Worm (Caenorhabditis elegans) whole organism, young adult: ENCODE data around the gene F13E9.13.

Experiments used
- C06A6.2 ChIP-seq: fragments of 200-800 bp; sonication (Bioruptor generic); conservative IDR thresholded peaks from 2 replicates; pipeline ENCODE4 v1.3.6; 2022; ENCODE audit warnings: missing genetic modification characterization, missing compliant biosample characterization
- F37B4.10 ChIP-seq: fragments of 200-800 bp; sonication (Bioruptor generic); IDR thresholded peaks from 2 replicates; pipeline ENCODE4 v1.3.6; 2022; ENCODE audit warnings: missing genetic modification characterization, missing compliant biosample characterization
- F39B2.1 ChIP-seq: fragments of 200-800 bp; sonication (Bioruptor generic); IDR thresholded peaks from 2 replicates; pipeline ENCODE4 v1.3.6; 2022; ENCODE audit warnings: missing genetic modification reagents, missing genetic modification characterization, missing compliant biosample characterization
- F49E8.2 ChIP-seq: sonication (generic microtip); optimal IDR thresholded peaks from 3 replicates; lab custom pipeline; 2017; ENCODE audit warnings: missing genetic modification characterization, mild to moderate bottlenecking, missing compliant biosample characterization, antibody characterized with exemption, moderate library complexity; ENCODE audit not compliant: insufficient read depth
- F55B11.4 ChIP-seq: sonication (generic microtip); optimal IDR thresholded peaks from 2 replicates; lab custom pipeline; 2016; ENCODE audit warnings: missing compliant biosample characterization, missing genetic modification characterization, borderline replicate concordance; ENCODE audit not compliant: insufficient read depth
- T07F8.4 ChIP-seq: sonication (generic microtip); optimal IDR thresholded peaks from 2 replicates; lab custom pipeline; 2016; ENCODE audit warnings: mild to moderate bottlenecking, missing genetic modification characterization, moderate library complexity, missing compliant biosample characterization
- Y53G8AR.9 ChIP-seq: fragments of 200-800 bp; sonication (Bioruptor generic); conservative IDR thresholded peaks from 2 replicates; pipeline ENCODE4 v1.3.6; 2022; ENCODE audit warnings: missing genetic modification reagents, missing genetic modification characterization, missing compliant biosample characterization
- Y95B8A.8 ChIP-seq: fragments of 200-800 bp; sonication (Bioruptor generic); IDR thresholded peaks from 2 replicates; pipeline ENCODE4 v1.3.6; 2022; ENCODE audit warnings: missing genetic modification reagents, missing genetic modification characterization, missing compliant biosample characterization
- ZK185.1 ChIP-seq: sonication (generic microtip); optimal IDR thresholded peaks from 2 replicates; lab custom pipeline; 2016; ENCODE audit warnings: mild to moderate bottlenecking, missing genetic modification characterization, missing compliant biosample characterization; ENCODE audit not compliant: poor library complexity, severe bottlenecking
- ama-1 ChIP-seq, 3 experiments: fragments of 150-350 bp in 1 of 3; sonication (generic microtip) in 2 of 3; optimal IDR thresholded peaks; 2 replicates each; lab custom pipeline; 2014 to 2018; ENCODE audit warnings: missing biosample characterization in 2 of 3, missing genetic modification characterization in 2 of 3, missing genetic modification reagents in 2 of 3
- athp-1 ChIP-seq: sonication (generic microtip); optimal IDR thresholded peaks from 2 replicates; lab custom pipeline; 2017; ENCODE audit warnings: mild to moderate bottlenecking, missing genetic modification characterization, missing compliant biosample characterization
- attf-6 ChIP-seq: fragments of 200-800 bp; sonication (Bioruptor generic); IDR thresholded peaks from 2 replicates; pipeline ENCODE4 v1.3.6; 2022; ENCODE audit warnings: missing genetic modification reagents, missing genetic modification characterization, missing compliant biosample characterization
- bed-1 ChIP-seq: fragments of 200-800 bp; sonication (Bioruptor generic); IDR thresholded peaks from 2 replicates; pipeline ENCODE4 v1.3.6; 2022; ENCODE audit warnings: missing genetic modification reagents, missing genetic modification characterization, missing compliant biosample characterization
- bed-2 ChIP-seq: fragments of 200-800 bp; sonication (Bioruptor generic); IDR thresholded peaks from 2 replicates; pipeline ENCODE4 v1.3.6; 2022; ENCODE audit warnings: missing genetic modification reagents, missing genetic modification characterization, missing compliant biosample characterization
- ccch-3 ChIP-seq: fragments of 200-800 bp; sonication (Bioruptor generic); optimal IDR thresholded peaks from 2 replicates; lab custom pipeline; 2018; ENCODE audit warnings: mild to moderate bottlenecking, missing genetic modification characterization, missing compliant biosample characterization
- cebp-1 ChIP-seq, 2 experiments: fragments of 200-800 bp in 1 of 2; sonication (Bioruptor generic) in 1 of 2; sonication (generic microtip) in 1 of 2; IDR thresholded peaks in 1 of 2; optimal IDR thresholded peaks in 1 of 2; 2 replicates each; pipeline versions ENCODE4 v1.3.6 to Lab custom; 2017 to 2022; ENCODE audit warnings: missing compliant biosample characterization in 2 of 2, missing genetic modification characterization in 2 of 2, mild to moderate bottlenecking in 1 of 2, missing genetic modification reagents in 1 of 2, moderate library complexity in 1 of 2
- ceh-40 ChIP-seq: fragments of 200-800 bp; sonication (Bioruptor generic); IDR thresholded peaks from 2 replicates; pipeline ENCODE4 v1.3.6; 2022; ENCODE audit warnings: missing genetic modification characterization, missing compliant biosample characterization
- ceh-79 ChIP-seq: sonication (generic microtip); optimal IDR thresholded peaks from 2 replicates; lab custom pipeline; 2017; ENCODE audit warnings: mild to moderate bottlenecking, missing genetic modification characterization, missing compliant biosample characterization
- ceh-91 ChIP-seq: fragments of 200-800 bp; sonication (Bioruptor generic); IDR thresholded peaks from 2 replicates; pipeline ENCODE4 v1.3.6; 2022; ENCODE audit warnings: missing genetic modification reagents, missing genetic modification characterization, missing compliant biosample characterization
- die-1 ChIP-seq: sonication (generic microtip); optimal IDR thresholded peaks from 2 replicates; lab custom pipeline; 2016; ENCODE audit warnings: missing genotype, mild to moderate bottlenecking, missing genetic modification characterization, missing compliant biosample characterization
- dpff-1 ChIP-seq: sonication (generic microtip); optimal IDR thresholded peaks from 2 replicates; lab custom pipeline; 2017; ENCODE audit warnings: mild to moderate bottlenecking, missing genetic modification characterization, missing compliant biosample characterization
- egrh-3 ChIP-seq: fragments of 200-800 bp; sonication (Bioruptor generic); IDR thresholded peaks from 2 replicates; pipeline ENCODE4 v1.3.6; 2022; ENCODE audit warnings: missing genetic modification reagents, missing genetic modification characterization, missing compliant biosample characterization
- ets-4 ChIP-seq: fragments of 200-800 bp; sonication (Bioruptor generic); optimal IDR thresholded peaks from 2 replicates; lab custom pipeline; 2018; ENCODE audit warnings: mild to moderate bottlenecking, missing genetic modification characterization, missing compliant biosample characterization
- him-1 ChIP-seq: sonication (generic microtip); optimal IDR thresholded peaks from 2 replicates; lab custom pipeline; 2016; ENCODE audit warnings: missing genotype, missing genetic modification reagents, missing genetic modification characterization, missing compliant biosample characterization
- hlh-12 ChIP-seq: sonication (generic microtip); optimal IDR thresholded peaks from 2 replicates; lab custom pipeline; 2016; ENCODE audit warnings: missing genetic modification characterization, missing compliant biosample characterization
- hmg-20 ChIP-seq: fragments of 200-800 bp; sonication (Bioruptor generic); IDR thresholded peaks from 2 replicates; pipeline ENCODE4 v1.3.6; 2022; ENCODE audit warnings: missing genetic modification reagents, missing genetic modification characterization, missing compliant biosample characterization
- hrde-1 ChIP-seq: sonication (generic microtip); optimal IDR thresholded peaks from 2 replicates; lab custom pipeline; 2016; ENCODE audit warnings: missing genetic modification characterization, mild to moderate bottlenecking, missing compliant biosample characterization, moderate library complexity, missing genotype, missing genetic modification reagents, borderline replicate concordance
- lag-1 ChIP-seq: fragments of 200-800 bp; sonication (Bioruptor generic); IDR thresholded peaks from 2 replicates; pipeline ENCODE4 v1.3.6; 2022; ENCODE audit warnings: missing genetic modification reagents, missing genetic modification characterization, missing compliant biosample characterization
- lin-35 ChIP-seq, 3 experiments: fragments of 150-350 bp in 2 of 3; sonication (generic microtip) in 1 of 3; optimal IDR thresholded peaks; 2 replicates each; lab custom pipeline; 2014 to 2018; ENCODE audit warnings: missing biosample characterization in 3 of 3, missing genetic modification characterization in 3 of 3, missing genetic modification reagents in 3 of 3
- lin-40 ChIP-seq: sonication (generic microtip); optimal IDR thresholded peaks from 2 replicates; lab custom pipeline; 2016; ENCODE audit warnings: missing genetic modification characterization, mild to moderate bottlenecking, missing compliant biosample characterization, missing genotype, missing genetic modification reagents
- lin-54 ChIP-seq: fragments of 200-800 bp; sonication (Bioruptor generic); optimal IDR thresholded peaks from 2 replicates; lab custom pipeline; 2018; ENCODE audit warnings: mild to moderate bottlenecking, missing genetic modification characterization, missing compliant biosample characterization
- madf-10 ChIP-seq: sonication (generic microtip); optimal IDR thresholded peaks from 2 replicates; lab custom pipeline; 2016; ENCODE audit warnings: mild to moderate bottlenecking, missing genetic modification characterization, missing compliant biosample characterization
- madf-3 ChIP-seq: fragments of 200-800 bp; sonication (Bioruptor generic); IDR thresholded peaks from 2 replicates; pipeline ENCODE4 v1.3.6; 2022; ENCODE audit warnings: missing genetic modification reagents, missing genetic modification characterization, missing compliant biosample characterization
- madf-8 ChIP-seq: fragments of 200-800 bp; sonication (Bioruptor generic); conservative IDR thresholded peaks from 2 replicates; pipeline ENCODE4 v1.3.6; 2022; ENCODE audit warnings: missing genetic modification reagents, missing genetic modification characterization, missing compliant biosample characterization
- mes-4 ChIP-seq: sonication (generic microtip); optimal IDR thresholded peaks from 2 replicates; lab custom pipeline; 2016; ENCODE audit warnings: missing genotype, missing genetic modification characterization, missing compliant biosample characterization
- nfyb-1 ChIP-seq: fragments of 200-800 bp; sonication (Bioruptor generic); IDR thresholded peaks from 2 replicates; pipeline ENCODE4 v1.3.6; 2022; ENCODE audit warnings: missing genetic modification reagents, missing genetic modification characterization, missing compliant biosample characterization
- nhr-27 ChIP-seq: fragments of 200-800 bp; sonication (Bioruptor generic); optimal IDR thresholded peaks from 2 replicates; lab custom pipeline; 2018; ENCODE audit warnings: mild to moderate bottlenecking, missing genetic modification characterization, moderate library complexity, missing compliant biosample characterization
- rcor-1 ChIP-seq: fragments of 200-800 bp; sonication (Bioruptor generic); IDR thresholded peaks from 2 replicates; pipeline ENCODE4 v1.3.6; 2022; ENCODE audit warnings: missing genetic modification reagents, missing genetic modification characterization, missing compliant biosample characterization
- rec-8 ChIP-seq, 2 experiments: sonication (generic microtip); optimal IDR thresholded peaks; 2 replicates each; lab custom pipeline; 2016; ENCODE audit warnings: mild to moderate bottlenecking in 2 of 2, missing genetic modification characterization in 2 of 2, missing genetic modification reagents in 2 of 2, missing genotype in 2 of 2, missing biosample characterization in 1 of 2, missing compliant biosample characterization in 1 of 2, moderate library complexity in 1 of 2
- sea-2 ChIP-seq: fragments of 200-800 bp; sonication (Bioruptor generic); IDR thresholded peaks from 2 replicates; pipeline ENCODE4 v1.3.6; 2022; ENCODE audit warnings: missing genetic modification characterization, missing compliant biosample characterization
- snpc-1.3 ChIP-seq: sonication (generic microtip); optimal IDR thresholded peaks from 2 replicates; lab custom pipeline; 2017; ENCODE audit warnings: missing genetic modification characterization, mild to moderate bottlenecking, missing compliant biosample characterization, antibody characterized with exemption, moderate library complexity, missing genotype, missing genetic modification reagents; ENCODE audit not compliant: insufficient read depth
- snpc-3.4 ChIP-seq: sonication (generic microtip); optimal IDR thresholded peaks from 2 replicates; lab custom pipeline; 2017; ENCODE audit warnings: missing genetic modification characterization, mild to moderate bottlenecking, missing compliant biosample characterization, antibody characterized with exemption, moderate library complexity, missing genotype, missing genetic modification reagents
- tbx-9 ChIP-seq: sonication (generic microtip); optimal IDR thresholded peaks from 2 replicates; lab custom pipeline; 2016; ENCODE audit warnings: borderline replicate concordance, missing genetic modification characterization, inconsistent platforms, missing compliant biosample characterization
- tlf-1 ChIP-seq: fragments of 200-800 bp; sonication (Bioruptor generic); optimal IDR thresholded peaks from 2 replicates; lab custom pipeline; 2018; ENCODE audit warnings: mild to moderate bottlenecking, missing genetic modification characterization, missing compliant biosample characterization
- zim-3 ChIP-seq: sonication (generic microtip); optimal IDR thresholded peaks from 2 replicates; lab custom pipeline; 2017; ENCODE audit warnings: mild to moderate bottlenecking, missing genetic modification characterization, moderate library complexity, missing compliant biosample characterization
- ztf-18 ChIP-seq: sonication (generic microtip); optimal IDR thresholded peaks from 2 replicates; lab custom pipeline; 2016; ENCODE audit warnings: missing genotype, mild to moderate bottlenecking, missing genetic modification characterization, missing compliant biosample characterization
- ztf-26 ChIP-seq: sonication (generic microtip); optimal IDR thresholded peaks from 2 replicates; lab custom pipeline; 2017; ENCODE audit warnings: missing genetic modification characterization, missing compliant biosample characterization

F13E9.13 gene

ce11 chrIV:10842232-10842631, 39.1 kb upstream of the F13E9.13 start (continued):
- TF ChIP-seq die-1 (tag; lab: Kevin White, UChicago) = no peak
- TF ChIP-seq rec-8 (tag; optimal IDR thresholded peaks at IDR 0.05; lab: Kevin White, UChicago) = no peak
- TF ChIP-seq ama-1 (optimal IDR thresholded peaks at IDR 0.05; lab: Kevin White, UChicago) = no peak
- TF ChIP-seq ama-1 (GFP tag; optimal IDR thresholded peaks at IDR 0.05; lab: Kevin White, UChicago) = peak in 1 of 2 experiments; percentile 28
- TF ChIP-seq snpc-1.3 = no peak
- TF ChIP-seq tlf-1 = no peak
- TF ChIP-seq hmg-20 (GFP tag; lab: Robert Waterston, UW) = no peak
- TF ChIP-seq mes-4 (tag; lab: Kevin White, UChicago) = no peak
- no peak for TF ChIP-seq ztf-18
- TF ChIP-seq dpff-1 (tag; lab: Kevin White, UChicago) = no peak
- TF ChIP-seq lin-35 (GFP tag; optimal IDR thresholded peaks at IDR 0.05; lab: Kevin White, UChicago) = no peak
- no peak for TF ChIP-seq cebp-1 (GFP tag; IDR thresholded peaks at IDR 0.05; lab: Robert Waterston, UW)
- TF ChIP-seq cebp-1 (tag; optimal IDR thresholded peaks at IDR 0.05; lab: Kevin White, UChicago) = no peak
- TF ChIP-seq ceh-79 (tag; lab: Kevin White, UChicago) = no peak
- TF ChIP-seq F55B11.4 (tag; lab: Kevin White, UChicago) = no peak
- no peak for TF ChIP-seq madf-10
- no peak for TF ChIP-seq ccch-3 (GFP tag; lab: Kevin White, UChicago)
- TF ChIP-seq F39B2.1 = 0 out of 2 replicates have a peak, but pooled peaks have one; percentile 7
- TF ChIP-seq madf-3 (GFP tag; lab: Robert Waterston, UW) = no peak
- TF ChIP-seq T07F8.4 (tag; lab: Kevin White, UChicago) = no peak
- no peak for TF ChIP-seq bed-1 (GFP tag; lab: Robert Waterston, UW)
- TF ChIP-seq rcor-1 (GFP tag; lab: Robert Waterston, UW) = peak; percentile 31; the same call in 1 of the 2 replicates
- no peak for TF ChIP-seq ets-4
- TF ChIP-seq nfyb-1 = peak; percentile 18; the same call in 1 of the 2 replicates
- TF ChIP-seq hrde-1 (tag; lab: Kevin White, UChicago) = no peak
- no peak; the same call in 1 of the 2 replicates for TF ChIP-seq madf-8
- TF ChIP-seq egrh-3 = no peak
- peak; percentile 29 for TF ChIP-seq F49E8.2 (tag; lab: Kevin White, UChicago)
- no peak for TF ChIP-seq ceh-40
- TF ChIP-seq C06A6.2 (GFP tag; lab: Robert Waterston, UW) = no peak
- TF ChIP-seq athp-1 = no peak
- TF ChIP-seq ztf-26 (tag; lab: Kevin White, UChicago) = no peak
- TF ChIP-seq ceh-91 (GFP tag; lab: Robert Waterston, UW) = no peak
- no peak for TF ChIP-seq lin-54 (GFP tag; lab: Kevin White, UChicago)
- no peak for TF ChIP-seq ZK185.1 (tag; lab: Kevin White, UChicago)
- peak; percentile 73; the same call in 1 of the 2 replicates for TF ChIP-seq Y53G8AR.9 (GFP tag; lab: Robert Waterston, UW)
- no peak for TF ChIP-seq bed-2 (GFP tag; lab: Robert Waterston, UW)
- TF ChIP-seq F37B4.10 (GFP tag; lab: Robert Waterston, UW) = no peak
- TF ChIP-seq hlh-12 (tag; lab: Kevin White, UChicago) = no peak
- TF ChIP-seq tbx-9 (tag; lab: Kevin White, UChicago) = no peak
- TF ChIP-seq Y95B8A.8 = no peak
- TF ChIP-seq lin-40 (tag; lab: Kevin White, UChicago) = no peak
- no peak for TF ChIP-seq zim-3
- TF ChIP-seq lag-1 (GFP tag; lab: Robert Waterston, UW) = no peak
- TF ChIP-seq him-1 (tag; lab: Kevin White, UChicago) = no peak
- TF ChIP-seq sea-2 (GFP tag; lab: Robert Waterston, UW) = no peak
- TF ChIP-seq snpc-3.4 (tag; lab: Kevin White, UChicago) = no peak
- no peak for TF ChIP-seq nhr-27 (tag; lab: Kevin White, UChicago)
- no peak for TF ChIP-seq attf-6
